Worm (Caenorhabditis elegans) whole organism, young adult: ENCODE data around the gene R09D1.12.

Source experiments
- B0336.3 ChIP-seq: fragments of 200-800 bp; sonication (Bioruptor generic); IDR thresholded peaks from 2 replicates; pipeline ENCODE4 v1.3.6; 2022; ENCODE audit warnings: missing genetic modification characterization, missing compliant biosample characterization
- C06A6.2 ChIP-seq: fragments of 200-800 bp; sonication (Bioruptor generic); conservative IDR thresholded peaks from 2 replicates; pipeline ENCODE4 v1.3.6; 2022; ENCODE audit warnings: missing genetic modification characterization, missing compliant biosample characterization
- D2030.7 ChIP-seq: fragments of 200-800 bp; sonication (Bioruptor generic); IDR thresholded peaks from 2 replicates; pipeline ENCODE4 v1.3.6; 2022; ENCODE audit warnings: missing genetic modification reagents, missing genetic modification characterization, missing compliant biosample characterization
- F33H1.4 ChIP-seq: fragments of 200-800 bp; sonication (Bioruptor generic); IDR thresholded peaks from 2 replicates; pipeline ENCODE4 v1.3.6; 2022; ENCODE audit warnings: missing genetic modification reagents, missing genetic modification characterization, missing compliant biosample characterization
- F39B2.1 ChIP-seq: fragments of 200-800 bp; sonication (Bioruptor generic); IDR thresholded peaks from 2 replicates; pipeline ENCODE4 v1.3.6; 2022; ENCODE audit warnings: missing genetic modification reagents, missing genetic modification characterization, missing compliant biosample characterization
- K11D2.4 ChIP-seq: fragments of 200-800 bp; sonication (Bioruptor generic); IDR thresholded peaks from 2 replicates; pipeline ENCODE4 v1.3.6; 2022; ENCODE audit warnings: missing genetic modification reagents, missing genetic modification characterization, missing compliant biosample characterization
- T26A5.8 ChIP-seq: sonication (generic microtip); optimal IDR thresholded peaks from 2 replicates; lab custom pipeline; 2016; ENCODE audit warnings: missing genetic modification characterization, missing compliant biosample characterization
- Y56A3A.18 ChIP-seq: fragments of 200-800 bp; sonication (Bioruptor generic); IDR thresholded peaks from 2 replicates; pipeline ENCODE4 v1.3.6; 2022; ENCODE audit warnings: missing genetic modification reagents, missing genetic modification characterization, missing compliant biosample characterization
- ZK185.1 ChIP-seq: sonication (generic microtip); optimal IDR thresholded peaks from 2 replicates; lab custom pipeline; 2016; ENCODE audit warnings: mild to moderate bottlenecking, missing genetic modification characterization, missing compliant biosample characterization; ENCODE audit not compliant: poor library complexity, severe bottlenecking
- attf-5 ChIP-seq: fragments of 200-800 bp; sonication (Bioruptor generic); optimal IDR thresholded peaks from 2 replicates; lab custom pipeline; 2018; ENCODE audit warnings: mild to moderate bottlenecking, missing genetic modification characterization, missing compliant biosample characterization
- cebp-1 ChIP-seq, 2 experiments: fragments of 200-800 bp in 1 of 2; sonication (Bioruptor generic) in 1 of 2; sonication (generic microtip) in 1 of 2; IDR thresholded peaks in 1 of 2; optimal IDR thresholded peaks in 1 of 2; 2 replicates each; pipeline versions ENCODE4 v1.3.6 to Lab custom; 2017 to 2022; ENCODE audit warnings: missing compliant biosample characterization in 2 of 2, missing genetic modification characterization in 2 of 2, mild to moderate bottlenecking in 1 of 2, missing genetic modification reagents in 1 of 2, moderate library complexity in 1 of 2
- ceh-100 ChIP-seq: fragments of 200-800 bp; sonication (Bioruptor generic); IDR thresholded peaks from 2 replicates; pipeline ENCODE4 v1.3.6; 2022; ENCODE audit warnings: missing genetic modification reagents, missing genetic modification characterization, missing compliant biosample characterization
- ceh-91 ChIP-seq: fragments of 200-800 bp; sonication (Bioruptor generic); IDR thresholded peaks from 2 replicates; pipeline ENCODE4 v1.3.6; 2022; ENCODE audit warnings: missing genetic modification reagents, missing genetic modification characterization, missing compliant biosample characterization
- dox-1 ChIP-seq: fragments of 200-800 bp; sonication (Bioruptor generic); IDR thresholded peaks from 2 replicates; pipeline ENCODE4 v1.3.6; 2022; ENCODE audit warnings: missing genetic modification reagents, missing genetic modification characterization, missing compliant biosample characterization
- efl-1 ChIP-seq: fragments of 150-350 bp; optimal IDR thresholded peaks from 2 replicates; lab custom pipeline; 2014; ENCODE audit warnings: missing biosample characterization, missing genetic modification reagents, missing genetic modification characterization
- ets-4 ChIP-seq: fragments of 200-800 bp; sonication (Bioruptor generic); optimal IDR thresholded peaks from 2 replicates; lab custom pipeline; 2018; ENCODE audit warnings: mild to moderate bottlenecking, missing genetic modification characterization, missing compliant biosample characterization
- hlh-26 ChIP-seq: fragments of 200-800 bp; sonication (Bioruptor generic); conservative IDR thresholded peaks from 2 replicates; pipeline ENCODE4 v1.3.6; 2022; ENCODE audit warnings: missing genetic modification reagents, missing genetic modification characterization, missing compliant biosample characterization
- hmg-1.2 ChIP-seq: fragments of 200-800 bp; sonication (Bioruptor generic); IDR thresholded peaks from 2 replicates; pipeline ENCODE4 v1.3.6; 2022; ENCODE audit warnings: missing genetic modification reagents, missing genetic modification characterization, missing compliant biosample characterization
- let-607 ChIP-seq, 2 experiments: fragments of 200-800 bp in 1 of 2; sonication (Bioruptor generic) in 1 of 2; sonication (generic microtip) in 1 of 2; optimal IDR thresholded peaks; 2 replicates each; lab custom pipeline; 2016 to 2018; ENCODE audit warnings: mild to moderate bottlenecking in 2 of 2, missing compliant biosample characterization in 2 of 2, missing genetic modification characterization in 2 of 2, moderate library complexity in 2 of 2, missing genotype in 1 of 2
- lin-35 ChIP-seq, 3 experiments: fragments of 150-350 bp in 2 of 3; sonication (generic microtip) in 1 of 3; optimal IDR thresholded peaks; 2 replicates each; lab custom pipeline; 2014 to 2018; ENCODE audit warnings: missing biosample characterization in 3 of 3, missing genetic modification characterization in 3 of 3, missing genetic modification reagents in 3 of 3
- lin-54 ChIP-seq: fragments of 200-800 bp; sonication (Bioruptor generic); optimal IDR thresholded peaks from 2 replicates; lab custom pipeline; 2018; ENCODE audit warnings: mild to moderate bottlenecking, missing genetic modification characterization, missing compliant biosample characterization
- lsl-1 ChIP-seq: fragments of 200-800 bp; sonication (Bioruptor generic); optimal IDR thresholded peaks from 2 replicates; lab custom pipeline; 2018; ENCODE audit warnings: mild to moderate bottlenecking, missing genetic modification characterization, moderate library complexity, missing compliant biosample characterization
- madf-6 ChIP-seq: fragments of 200-800 bp; sonication (Bioruptor generic); IDR thresholded peaks from 2 replicates; pipeline ENCODE4 v1.3.6; 2022; ENCODE audit warnings: missing genetic modification reagents, missing genetic modification characterization, missing compliant biosample characterization
- mcd-1 ChIP-seq: fragments of 200-800 bp; sonication (Bioruptor generic); IDR thresholded peaks from 2 replicates; pipeline ENCODE4 v1.3.6; 2022; ENCODE audit warnings: missing genetic modification reagents, missing genetic modification characterization, missing compliant biosample characterization
- mes-4 ChIP-seq: sonication (generic microtip); optimal IDR thresholded peaks from 2 replicates; lab custom pipeline; 2016; ENCODE audit warnings: missing genotype, missing genetic modification characterization, missing compliant biosample characterization
- nhr-80 ChIP-seq: sonication (generic microtip); optimal IDR thresholded peaks from 2 replicates; lab custom pipeline; 2016; ENCODE audit warnings: missing genetic modification characterization, missing compliant biosample characterization
- rcor-1 ChIP-seq: fragments of 200-800 bp; sonication (Bioruptor generic); IDR thresholded peaks from 2 replicates; pipeline ENCODE4 v1.3.6; 2022; ENCODE audit warnings: missing genetic modification reagents, missing genetic modification characterization, missing compliant biosample characterization
- snpc-4 ChIP-seq, 5 experiments: fragments of 150-350 bp in 1 of 5; sonication (generic microtip) in 4 of 5; optimal IDR thresholded peaks; 2 replicates each; lab custom pipeline; 2014 to 2018; ENCODE audit warnings: missing genetic modification characterization in 5 of 5, missing biosample characterization in 3 of 5, antibody characterized with exemption in 2 of 5, mild to moderate bottlenecking in 2 of 5, missing compliant biosample characterization in 2 of 5, missing genotype in 2 of 5, moderate library complexity in 2 of 5, missing genetic modification reagents in 1 of 5
- tbp1 ChIP-seq: fragments of 200-800 bp; sonication (Bioruptor generic); optimal IDR thresholded peaks from 2 replicates; lab custom pipeline; 2018; ENCODE audit warnings: mild to moderate bottlenecking, missing genetic modification characterization, missing compliant biosample characterization
- unc-130 ChIP-seq: sonication (generic microtip); optimal IDR thresholded peaks from 2 replicates; lab custom pipeline; 2016; ENCODE audit warnings: missing genetic modification reagents, missing genetic modification characterization, missing compliant biosample characterization
- ztf-18 ChIP-seq: sonication (generic microtip); optimal IDR thresholded peaks from 2 replicates; lab custom pipeline; 2016; ENCODE audit warnings: missing genotype, mild to moderate bottlenecking, missing genetic modification characterization, missing compliant biosample characterization

The R09D1.12 gene

ce11 chrII:9416381-9417276, 35.4 kb downstream of the R09D1.12 start, which contains the start of the genes gss-1 and chch-3:
Gene gss-1, minus strand, starts transcription at chrII:9416431.
Gene chch-3, plus strand, starts transcription at chrII:9417013.
- TF ChIP-seq D2030.7 (0 out of 2 replicates have a peak, but pooled peaks have one; percentile 34), lin-54 (peak; percentile 49), attf-5 (GFP tag; lab: Kevin White, UChicago) (peak; percentile 32), tbp1 (GFP tag; lab: Kevin White, UChicago) (peak; percentile 30), F33H1.4 (GFP tag; lab: Robert Waterston, UW) (peak; percentile 52), T26A5.8 (tag; lab: Kevin White, UChicago) (no peak), ceh-100 (no peak), mes-4 (tag; lab: Kevin White, UChicago) (no peak), F39B2.1 (GFP tag; lab: Robert Waterston, UW) (no peak), madf-6 (peak; percentile 51), lsl-1 (GFP tag; lab: Kevin White, UChicago) (peak; percentile 22), efl-1 (GFP tag; lab: Kevin White, UChicago) (peak; percentile 7), mcd-1 (peak; percentile 40; the same call in 1 of the 2 replicates), snpc-4 (GFP tag; optimal IDR thresholded peaks at IDR 0.05; lab: Kevin White, UChicago) (no peak), snpc-4 (tag; optimal IDR thresholded peaks at IDR 0.05; lab: Kevin White, UChicago) (peak in 1 of 4 experiments; percentile 21), nhr-80 (peak; percentile 74), rcor-1 (GFP tag; lab: Robert Waterston, UW) (peak; percentile 33; the same call in 1 of the 2 replicates), K11D2.4 (GFP tag; lab: Robert Waterston, UW) (peak; percentile 23; the same call in 1 of the 2 replicates), C06A6.2 (no peak), hlh-26 (GFP tag; lab: Robert Waterston, UW) (no peak), dox-1 (GFP tag; lab: Robert Waterston, UW) (peak; percentile 53), ztf-18 (peak; percentile 93), cebp-1 (GFP tag; IDR thresholded peaks at IDR 0.05; lab: Robert Waterston, UW) (no peak), cebp-1 (tag; optimal IDR thresholded peaks at IDR 0.05; lab: Kevin White, UChicago) (peak; percentile 55), lin-35 (GFP tag; optimal IDR thresholded peaks at IDR 0.05; lab: Kevin White, UChicago) (peak in 1 of 3 experiments; percentile 36), hmg-1.2 (GFP tag; lab: Robert Waterston, UW) (peak; percentile 33; the same call in 1 of the 2 replicates), ets-4 (GFP tag; lab: Kevin White, UChicago) (no peak), B0336.3 (GFP tag; lab: Robert Waterston, UW) (no peak), ZK185.1 (tag; lab: Kevin White, UChicago) (peak; percentile 25)

ce11 chrII:9412086-9412608, 39.9 kb downstream of the R09D1.12 start, which contains the start of gene arrd-3:
Gene arrd-3, plus strand, starts transcription at chrII:9412558.
- TF ChIP-seq nhr-80 (peak; percentile 49), unc-130 (no peak)

- no peak for TF ChIP-seq let-607 (tag; optimal IDR thresholded peaks at IDR 0.05; lab: Kevin White, UChicago)
- no peak for TF ChIP-seq lin-54
- TF ChIP-seq ceh-91 (GFP tag; lab: Robert Waterston, UW) = no peak
- no peak for TF ChIP-seq Y56A3A.18 (GFP tag; lab: Robert Waterston, UW)
Observed at ce11 chrII:9411497-9411896, 40.6 kb downstream of the R09D1.12 start, which contains the start of gene M176.9. Gene M176.9, minus strand, starts transcription at chrII:9411597.
